Worm (Caenorhabditis elegans) whole organism, L2 larva: ENCODE measurements around the gene nyn-3.

Source experiments
- C34F6.9 ChIP-seq: fragments of 150-350 bp; optimal IDR thresholded peaks from 2 replicates; lab custom pipeline; 2014; ENCODE audit warnings: missing biosample characterization, missing genetic modification characterization
- F13H6.1 ChIP-seq: sonication (generic microtip); optimal IDR thresholded peaks from 2 replicates; lab custom pipeline; 2016; ENCODE audit warnings: missing genetic modification characterization, missing compliant biosample characterization
- R02D3.7 ChIP-seq: fragments of 150-350 bp; optimal IDR thresholded peaks from 2 replicates; lab custom pipeline; 2014; ENCODE audit warnings: missing biosample characterization, missing genetic modification characterization
- alr-1 ChIP-seq: fragments of 150-350 bp; optimal IDR thresholded peaks from 2 replicates; lab custom pipeline; 2014; ENCODE audit warnings: missing biosample characterization, missing genetic modification characterization
- blmp-1 ChIP-seq: sonication (generic microtip); optimal IDR thresholded peaks from 2 replicates; lab custom pipeline; 2017; ENCODE audit warnings: missing genetic modification characterization, mild to moderate bottlenecking, missing compliant biosample characterization, antibody characterized with exemption, moderate library complexity; ENCODE audit not compliant: insufficient read depth
- ceh-16 ChIP-seq: fragments of 150-350 bp; optimal IDR thresholded peaks from 2 replicates; lab custom pipeline; 2014; ENCODE audit warnings: missing biosample characterization, missing genetic modification characterization
- dmd-4 ChIP-seq: sonication (generic microtip); optimal IDR thresholded peaks from 2 replicates; lab custom pipeline; 2017; ENCODE audit warnings: missing biosample characterization, missing genetic modification characterization
- egl-27 ChIP-seq: sonication (generic microtip); optimal IDR thresholded peaks from 3 replicates; lab custom pipeline; 2017; ENCODE audit warnings: missing biosample characterization, missing genetic modification reagents, missing genetic modification characterization
- elt-1 ChIP-seq: fragments of 150-350 bp; optimal IDR thresholded peaks from 2 replicates; lab custom pipeline; 2014; ENCODE audit warnings: missing biosample characterization, missing genetic modification characterization
- fos-1 ChIP-seq: fragments of 150-350 bp; optimal IDR thresholded peaks from 2 replicates; lab custom pipeline; 2014; ENCODE audit warnings: missing biosample characterization, missing genetic modification characterization
- gmeb-1 ChIP-seq: fragments of 150-350 bp; optimal IDR thresholded peaks from 2 replicates; lab custom pipeline; 2014; ENCODE audit warnings: missing biosample characterization, missing genetic modification characterization
- lin-11 ChIP-seq: fragments of 150-350 bp; sonication (generic microtip); optimal IDR thresholded peaks from 2 replicates; lab custom pipeline; 2014; ENCODE audit warnings: missing biosample characterization, missing genetic modification characterization, inconsistent platforms, mixed read lengths
- lin-13 ChIP-seq: fragments of 150-350 bp; optimal IDR thresholded peaks from 2 replicates; lab custom pipeline; 2014; ENCODE audit warnings: missing biosample characterization, missing genetic modification reagents, missing genetic modification characterization
- lsy-2 ChIP-seq, 2 experiments: fragments of 150-350 bp in 1 of 2; sonication (generic microtip) in 1 of 2; optimal IDR thresholded peaks; 2 replicates each; lab custom pipeline; 2014 to 2017; ENCODE audit warnings: missing biosample characterization in 2 of 2, missing genetic modification characterization in 2 of 2
- nhr-10 ChIP-seq: sonication (generic microtip); optimal IDR thresholded peaks from 2 replicates; lab custom pipeline; 2017; ENCODE audit warnings: missing biosample characterization, missing genetic modification characterization
- nhr-11 ChIP-seq: fragments of 150-350 bp; optimal IDR thresholded peaks from 2 replicates; lab custom pipeline; 2014; ENCODE audit warnings: missing biosample characterization, missing genetic modification characterization
- nhr-12 ChIP-seq: fragments of 150-350 bp; optimal IDR thresholded peaks from 2 replicates; lab custom pipeline; 2014; ENCODE audit warnings: missing biosample characterization, missing genetic modification characterization
- nhr-129 ChIP-seq: fragments of 150-350 bp; optimal IDR thresholded peaks from 2 replicates; lab custom pipeline; 2014; ENCODE audit warnings: missing biosample characterization, missing genetic modification characterization
- nhr-21 ChIP-seq: fragments of 150-350 bp; optimal IDR thresholded peaks from 2 replicates; lab custom pipeline; 2014; ENCODE audit warnings: missing biosample characterization, missing genetic modification characterization
- nhr-237 ChIP-seq: fragments of 150-350 bp; optimal IDR thresholded peaks from 2 replicates; lab custom pipeline; 2014; ENCODE audit warnings: missing biosample characterization, missing genetic modification characterization
- nhr-6 ChIP-seq: fragments of 150-350 bp; optimal IDR thresholded peaks from 2 replicates; lab custom pipeline; 2014; ENCODE audit warnings: missing biosample characterization, missing genetic modification characterization
- peb-1 ChIP-seq: fragments of 150-350 bp; optimal IDR thresholded peaks from 2 replicates; lab custom pipeline; 2014; ENCODE audit warnings: missing biosample characterization, missing genetic modification characterization
- sem-4 ChIP-seq: fragments of 150-350 bp; optimal IDR thresholded peaks from 2 replicates; lab custom pipeline; 2014; ENCODE audit warnings: missing biosample characterization, missing genetic modification reagents, missing genetic modification characterization
- sma-9 ChIP-seq, 2 experiments: fragments of 150-350 bp in 1 of 2; sonication (generic microtip) in 1 of 2; optimal IDR thresholded peaks; 2 replicates each; lab custom pipeline; 2014 to 2016; ENCODE audit warnings: missing genetic modification characterization in 2 of 2, mild to moderate bottlenecking in 1 of 2, missing biosample characterization in 1 of 2, missing compliant biosample characterization in 1 of 2, missing genetic modification reagents in 1 of 2, moderate library complexity in 1 of 2
- snpc-4 ChIP-seq: fragments of 150-350 bp; optimal IDR thresholded peaks from 2 replicates; lab custom pipeline; 2014; ENCODE audit warnings: missing biosample characterization, missing genetic modification characterization
- unc-55 ChIP-seq: fragments of 150-350 bp; sonication (generic microtip); optimal IDR thresholded peaks from 3 replicates; lab custom pipeline; 2014; ENCODE audit warnings: missing biosample characterization, missing genetic modification reagents, missing genetic modification characterization
- zag-1 ChIP-seq: fragments of 150-350 bp; optimal IDR thresholded peaks from 2 replicates; lab custom pipeline; 2014; ENCODE audit warnings: missing biosample characterization, missing genetic modification characterization
- ztf-1 ChIP-seq: fragments of 200-800 bp; sonication (Bioruptor generic); conservative IDR thresholded peaks from 2 replicates; pipeline ENCODE4 v1.3.6; 2022; ENCODE audit warnings: missing genetic modification characterization, missing compliant biosample characterization
- ztf-11 ChIP-seq: sonication (generic microtip); optimal IDR thresholded peaks from 2 replicates; lab custom pipeline; 2017; ENCODE audit warnings: missing biosample characterization, missing genetic modification characterization

The nyn-3 gene

ce11 chrII:6267983-6268382 is 24.4 kb downstream of the nyn-3 start, which contains the start of gene F13H8.8:
TSS of gene F13H8.8 (minus strand) at chrII:6268083.
- no peak for TF ChIP-seq snpc-4 (tag; lab: Kevin White, UChicago)
- no peak for TF ChIP-seq R02D3.7 (tag; lab: Kevin White, UChicago)
- TF ChIP-seq dmd-4 (tag; lab: Kevin White, UChicago): no peak
- no peak for TF ChIP-seq alr-1 (tag; lab: Kevin White, UChicago)
- TF ChIP-seq peb-1: no peak
- no peak for TF ChIP-seq nhr-10 (tag; lab: Kevin White, UChicago)
- no peak for TF ChIP-seq sem-4 (tag; lab: Kevin White, UChicago)

ce11 chrII:6263685-6264084 is 28.7 kb downstream of the nyn-3 start, which contains the start of gene F13H8.3:
TSS of gene F13H8.3 (plus strand) at chrII:6263985.
- TF ChIP-seq nhr-11 (tag; lab: Kevin White, UChicago): no peak
- TF ChIP-seq zag-1 (tag; lab: Kevin White, UChicago): no peak
- TF ChIP-seq C34F6.9 (tag; lab: Kevin White, UChicago): no peak
- TF ChIP-seq lin-11: no peak

- TF ChIP-seq peb-1 (no peak), lin-13 (GFP tag; lab: Kevin White, UChicago) (no peak), nhr-129 (tag; lab: Kevin White, UChicago) (no peak), nhr-10 (tag; lab: Kevin White, UChicago) (no peak)
Measured at ce11 chrII:6262222-6262621, 30.2 kb downstream of the nyn-3 start, which contains the start of gene F13H8.12. TSS of gene F13H8.12 (plus strand) at chrII:6262522.

ce11 chrII:6260684-6261083 is 31.7 kb downstream of the nyn-3 start, which contains the start of gene nmgp-1:
TSS of gene nmgp-1 (plus strand) at chrII:6260857.
- TF ChIP-seq F13H6.1 (tag; lab: Kevin White, UChicago) (no peak), blmp-1 (tag; lab: Kevin White, UChicago) (no peak), alr-1 (tag; lab: Kevin White, UChicago) (no peak), nhr-6 (no peak), fos-1 (tag; lab: Kevin White, UChicago) (peak; percentile 66), R02D3.7 (tag; lab: Kevin White, UChicago) (no peak), lsy-2 (tag; optimal IDR thresholded peaks at IDR 0.05; lab: Kevin White, UChicago) (no peak), nhr-21 (no peak), unc-55 (no peak), sem-4 (tag; lab: Kevin White, UChicago) (no peak), sma-9 (GFP tag; optimal IDR thresholded peaks at IDR 0.05; lab: Kevin White, UChicago) (no peak), sma-9 (tag; optimal IDR thresholded peaks at IDR 0.05; lab: Kevin White, UChicago) (no peak), nhr-129 (tag; lab: Kevin White, UChicago) (peak; percentile 25), ztf-1 (no peak)

- TF ChIP-seq lin-13 (GFP tag; lab: Kevin White, UChicago) (no peak), fos-1 (tag; lab: Kevin White, UChicago) (peak; percentile 60), sma-9 (GFP tag; optimal IDR thresholded peaks at IDR 0.05; lab: Kevin White, UChicago) (peak; percentile 50), sma-9 (tag; optimal IDR thresholded peaks at IDR 0.05; lab: Kevin White, UChicago) (no peak)
Measured at ce11 chrII:6259867-6260266, 32.6 kb downstream of the nyn-3 start, which contains the start of gene F13H8.11. TSS of gene F13H8.11 (minus strand) at chrII:6260021.

- no peak for TF ChIP-seq ztf-1
Measured at ce11 chrII:6257220-6257877, 35.1 kb downstream of the nyn-3 start.

ce11 chrII:6256024-6256423 is 36.4 kb downstream of the nyn-3 start, which contains the start of gene F13H8.5:
TSS of gene F13H8.5 (minus strand) at chrII:6256124.
- TF ChIP-seq nhr-12 (tag; lab: Kevin White, UChicago) (no peak), ztf-1 (no peak), ztf-11 (no peak), nhr-129 (tag; lab: Kevin White, UChicago) (no peak), ceh-16 (no peak), gmeb-1 (tag; lab: Kevin White, UChicago) (no peak), nhr-10 (tag; lab: Kevin White, UChicago) (no peak), fos-1 (tag; lab: Kevin White, UChicago) (no peak), elt-1 (tag; lab: Kevin White, UChicago) (no peak), snpc-4 (tag; lab: Kevin White, UChicago) (no peak), lin-13 (GFP tag; lab: Kevin White, UChicago) (no peak), lsy-2 (tag; optimal IDR thresholded peaks at IDR 0.05; lab: Kevin White, UChicago) (no peak), unc-55 (no peak), nhr-237 (tag; lab: Kevin White, UChicago) (no peak), egl-27 (tag; lab: Kevin White, UChicago) (no peak)
